Fruit fly (Drosophila melanogaster) whole organism: ENCODE results near the gene CG31538.

ENCODE experiments used
- pan ChIP-seq: fragments of >200 bp; optimal IDR thresholded peaks from 2 replicates; lab custom pipeline; 2017
- psq ChIP-seq: fragments of >200 bp; optimal IDR thresholded peaks from 2 replicates; lab custom pipeline; 2017
- usp ChIP-seq: fragments of >200 bp; optimal IDR thresholded peaks from 2 replicates; lab custom pipeline; 2017; ENCODE audit warnings: missing biosample characterization, missing genetic modification characterization, mixed read lengths

DNA sequence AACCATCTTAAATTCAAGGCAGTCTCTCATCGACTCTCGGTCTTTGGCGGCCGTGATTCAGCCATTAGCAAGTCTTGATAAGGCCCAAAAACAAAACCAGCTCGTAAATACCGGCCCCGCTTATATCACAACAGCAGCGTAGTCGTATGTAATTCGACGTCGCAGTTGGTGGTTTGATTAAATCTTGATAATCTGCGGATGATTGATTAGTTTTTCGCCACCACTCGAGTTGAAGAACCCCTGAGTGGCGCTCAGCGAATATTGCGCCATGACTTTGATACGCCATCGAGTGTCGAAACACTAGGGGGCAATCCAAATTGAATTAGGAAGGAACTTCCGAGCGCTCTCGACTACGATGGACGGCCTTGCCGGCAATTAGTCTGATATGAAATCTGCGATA lies 992 bp upstream of the CG31538 start:
- TF ChIP-seq psq: no peak
- TF ChIP-seq pan (lab: Kevin White, UChicago): no peak
- TF ChIP-seq usp (GFP tag; lab: Kevin White, UChicago): no peak
